Worm (Caenorhabditis elegans) whole organism, L1 larva: ENCODE data around the gene F15E6.6.

Experiments used
- C04F5.9 ChIP-seq: sonication (generic microtip); optimal IDR thresholded peaks from 2 replicates; lab custom pipeline; 2016; ENCODE audit warnings: missing genetic modification characterization, missing compliant biosample characterization
- C16A3.4 ChIP-seq: fragments of 150-350 bp; optimal IDR thresholded peaks from 2 replicates; lab custom pipeline; 2014; ENCODE audit warnings: missing biosample characterization, missing genetic modification characterization
- C34B4.2 ChIP-seq: sonication (generic microtip); optimal IDR thresholded peaks from 2 replicates; lab custom pipeline; 2017; ENCODE audit warnings: mild to moderate bottlenecking, missing genetic modification characterization, missing compliant biosample characterization
- F16B12.6 ChIP-seq: fragments of 150-350 bp; optimal IDR thresholded peaks from 2 replicates; lab custom pipeline; 2014; ENCODE audit warnings: missing biosample characterization, missing genetic modification characterization
- Y116A8C.19 ChIP-seq: sonication (generic microtip); optimal IDR thresholded peaks from 2 replicates; lab custom pipeline; 2016; ENCODE audit warnings: missing compliant biosample characterization, missing genetic modification characterization, borderline replicate concordance
- alr-1 ChIP-seq: fragments of 200-800 bp; sonication (Bioruptor generic); optimal IDR thresholded peaks from 2 replicates; lab custom pipeline; 2018; ENCODE audit warnings: borderline replicate concordance, mild to moderate bottlenecking, missing genetic modification characterization, missing compliant biosample characterization
- ama-1 ChIP-seq: fragments of 150-350 bp; optimal IDR thresholded peaks from 2 replicates; lab custom pipeline; 2014
- blmp-1 ChIP-seq: fragments of 150-350 bp; optimal IDR thresholded peaks from 2 replicates; lab custom pipeline; 2014; ENCODE audit warnings: missing biosample characterization, missing genetic modification characterization
- ces-1 ChIP-seq: fragments of 150-350 bp; optimal IDR thresholded peaks from 2 replicates; lab custom pipeline; 2014; ENCODE audit warnings: missing biosample characterization, missing genetic modification reagents, missing genetic modification characterization
- efl-1 ChIP-seq, 4 experiments: fragments of 150-350 bp; optimal IDR thresholded peaks in 3 of 4; peaks in 1 of 4; 1 replicate in 1 of 4; 2 replicates in 3 of 4; lab custom pipeline; 2014; ENCODE audit warnings: missing biosample characterization in 2 of 4, missing genetic modification characterization in 2 of 4, missing genetic modification reagents in 2 of 4
- egl-13 ChIP-seq: sonication (generic microtip); optimal IDR thresholded peaks from 2 replicates; lab custom pipeline; 2016; ENCODE audit warnings: missing genotype, missing genetic modification reagents, missing genetic modification characterization, missing compliant biosample characterization
- elt-3 ChIP-seq, 6 experiments: fragments of 150-350 bp in 1 of 6; sonication (generic microtip); optimal IDR thresholded peaks; 2 replicates each; lab custom pipeline; 2017 to 2018; ENCODE audit warnings: missing biosample characterization in 6 of 6, missing genetic modification characterization in 6 of 6, inconsistent platforms in 1 of 6
- fkh-10 ChIP-seq: sonication (generic microtip); optimal IDR thresholded peaks from 2 replicates; lab custom pipeline; 2017; ENCODE audit warnings: missing biosample characterization, missing genetic modification reagents, missing genetic modification characterization
- fkh-8 ChIP-seq: sonication (generic microtip); optimal IDR thresholded peaks from 2 replicates; lab custom pipeline; 2016; ENCODE audit warnings: mild to moderate bottlenecking, missing genetic modification characterization, missing compliant biosample characterization
- hlh-4 ChIP-seq: sonication (generic microtip); optimal IDR thresholded peaks from 2 replicates; lab custom pipeline; 2016; ENCODE audit warnings: mild to moderate bottlenecking, missing genetic modification characterization, missing compliant biosample characterization
- hpl-2 ChIP-seq: fragments of 150-350 bp; optimal IDR thresholded peaks from 2 replicates; lab custom pipeline; 2014; ENCODE audit warnings: missing biosample characterization, missing genetic modification reagents, missing genetic modification characterization
- irx-1 ChIP-seq: sonication (generic microtip); optimal IDR thresholded peaks from 2 replicates; lab custom pipeline; 2016; ENCODE audit warnings: missing genetic modification characterization, missing compliant biosample characterization
- isw-1 ChIP-seq: fragments of 200-800 bp; sonication (Bioruptor generic); IDR thresholded peaks from 2 replicates; pipeline ENCODE4 v1.3.6; 2022; ENCODE audit warnings: missing genetic modification characterization, missing compliant biosample characterization
- lin-13 ChIP-seq: fragments of 150-350 bp; optimal IDR thresholded peaks from 2 replicates; lab custom pipeline; 2014; ENCODE audit warnings: missing biosample characterization, missing genetic modification reagents, missing genetic modification characterization
- lin-15B ChIP-seq: fragments of 150-350 bp; sonication (generic microtip); optimal IDR thresholded peaks from 3 replicates; lab custom pipeline; 2014; ENCODE audit warnings: missing biosample characterization, missing genetic modification characterization
- lin-35 ChIP-seq, 2 experiments: fragments of 150-350 bp; optimal IDR thresholded peaks; 2 replicates each; lab custom pipeline; 2014; ENCODE audit warnings: missing biosample characterization in 2 of 2, missing genetic modification characterization in 2 of 2, missing genetic modification reagents in 2 of 2
- lsy-2 ChIP-seq, 2 experiments: fragments of 150-350 bp; optimal IDR thresholded peaks; 2 replicates each; lab custom pipeline; 2014; ENCODE audit warnings: missing biosample characterization in 2 of 2, missing genetic modification characterization in 2 of 2
- mab-9 ChIP-seq: fragments of 200-800 bp; sonication (Bioruptor generic); IDR thresholded peaks from 2 replicates; pipeline ENCODE4 v1.3.6; 2022; ENCODE audit warnings: missing genetic modification reagents, missing genetic modification characterization, missing compliant biosample characterization
- mdl-1 ChIP-seq, 2 experiments: fragments of 150-350 bp; optimal IDR thresholded peaks; 2 replicates each; lab custom pipeline; 2014 to 2017; ENCODE audit warnings: missing biosample characterization in 2 of 2, missing genetic modification characterization in 2 of 2, inconsistent platforms in 1 of 2
- nhr-19 ChIP-seq: fragments of 200-800 bp; sonication (Bioruptor generic); conservative IDR thresholded peaks from 2 replicates; pipeline ENCODE4 v1.3.6; 2022; ENCODE audit warnings: missing genetic modification characterization, missing compliant biosample characterization
- nhr-20 ChIP-seq: sonication (generic microtip); optimal IDR thresholded peaks from 2 replicates; lab custom pipeline; 2016; ENCODE audit warnings: mild to moderate bottlenecking, missing genetic modification characterization, missing compliant biosample characterization
- nhr-28 ChIP-seq: fragments of 150-350 bp; optimal IDR thresholded peaks from 2 replicates; lab custom pipeline; 2014; ENCODE audit warnings: missing biosample characterization, missing genetic modification characterization
- nhr-47 ChIP-seq: sonication (generic microtip); optimal IDR thresholded peaks from 2 replicates; lab custom pipeline; 2016; ENCODE audit warnings: mild to moderate bottlenecking, missing genetic modification characterization, moderate library complexity, missing compliant biosample characterization
- nhr-71 ChIP-seq: sonication (generic microtip); optimal IDR thresholded peaks from 2 replicates; lab custom pipeline; 2016; ENCODE audit warnings: mild to moderate bottlenecking, missing genetic modification characterization, moderate library complexity, missing compliant biosample characterization
- nhr-85 ChIP-seq: sonication (generic microtip); peaks from one replicate; lab custom pipeline; 2016; ENCODE audit warnings: missing genetic modification characterization, inconsistent platforms, missing compliant biosample characterization
- nhr-90 ChIP-seq: sonication (generic microtip); optimal IDR thresholded peaks from 2 replicates; lab custom pipeline; 2016; ENCODE audit warnings: mild to moderate bottlenecking, missing genetic modification characterization, missing compliant biosample characterization; ENCODE audit not compliant: poor library complexity
- pax-3 ChIP-seq: fragments of 200-800 bp; sonication (Bioruptor generic); optimal IDR thresholded peaks from 2 replicates; lab custom pipeline; 2018; ENCODE audit warnings: mild to moderate bottlenecking, missing genetic modification characterization, moderate library complexity, missing compliant biosample characterization
- sup-37 ChIP-seq: fragments of 200-800 bp; sonication (Bioruptor generic); optimal IDR thresholded peaks from 2 replicates; lab custom pipeline; 2018; ENCODE audit warnings: mild to moderate bottlenecking, missing genetic modification characterization, missing compliant biosample characterization
- tbx-2 ChIP-seq: sonication (generic microtip); optimal IDR thresholded peaks from 2 replicates; lab custom pipeline; 2016; ENCODE audit warnings: missing genetic modification characterization, missing compliant biosample characterization
- tlp-1 ChIP-seq: fragments of 150-350 bp; optimal IDR thresholded peaks from 2 replicates; lab custom pipeline; 2014; ENCODE audit warnings: missing biosample characterization, missing genetic modification characterization
- unc-130 ChIP-seq: fragments of 150-350 bp; optimal IDR thresholded peaks from 2 replicates; lab custom pipeline; 2017; ENCODE audit warnings: missing biosample characterization, missing genetic modification characterization, inconsistent platforms
- unc-30 ChIP-seq: sonication (generic microtip); optimal IDR thresholded peaks from 2 replicates; lab custom pipeline; 2017; ENCODE audit warnings: missing biosample characterization, missing genetic modification characterization
- unc-62 ChIP-seq: fragments of 150-350 bp; optimal IDR thresholded peaks from 2 replicates; lab custom pipeline; 2014; ENCODE audit warnings: missing biosample characterization, missing genetic modification reagents, missing genetic modification characterization
- vab-15 ChIP-seq: sonication (generic microtip); optimal IDR thresholded peaks from 2 replicates; lab custom pipeline; 2017; ENCODE audit warnings: missing genotype, mild to moderate bottlenecking, missing genetic modification characterization, missing compliant biosample characterization
- xbp-1 ChIP-seq: sonication (generic microtip); optimal IDR thresholded peaks from 2 replicates; lab custom pipeline; 2016; ENCODE audit warnings: missing genetic modification characterization, missing compliant biosample characterization
- zag-1 ChIP-seq: fragments of 150-350 bp; optimal IDR thresholded peaks from 2 replicates; lab custom pipeline; 2014; ENCODE audit warnings: missing biosample characterization, missing genetic modification characterization

Gene F15E6.6

ce11 chrIV:4301202-4301601 lies 17.3 kb upstream of the F15E6.6 start, which contains the start of gene lgc-22:
Gene lgc-22, plus strand, starts transcription at chrIV:4301306.
- TF ChIP-seq sup-37 (GFP tag; lab: Kevin White, UChicago) (no peak), unc-62 (GFP tag; lab: Kevin White, UChicago) (no peak), nhr-19 (GFP tag; lab: Robert Waterston, UW) (no peak), lin-15B (tag; lab: Kevin White, UChicago) (no peak), unc-30 (tag; lab: Kevin White, UChicago) (no peak), alr-1 (tag; lab: Kevin White, UChicago) (no peak), nhr-47 (tag; lab: Kevin White, UChicago) (no peak), irx-1 (tag; lab: Kevin White, UChicago) (no peak), C04F5.9 (tag; lab: Kevin White, UChicago) (no peak), pax-3 (tag; lab: Kevin White, UChicago) (no peak), blmp-1 (tag; lab: Kevin White, UChicago) (no peak), isw-1 (no peak)

ce11 chrIV:4299994-4300393 lies 16.1 kb upstream of the F15E6.6 start:
- TF ChIP-seq efl-1 (optimal IDR thresholded peaks at IDR 0.05; lab: Kevin White, UChicago): no peak
- TF ChIP-seq efl-1 (GFP tag; optimal IDR thresholded peaks at IDR 0.05 in 1 of 2; lab: Kevin White, UChicago): peak in 1 of 2 experiments; percentile 30
- TF ChIP-seq C34B4.2: no peak
- TF ChIP-seq blmp-1 (tag; lab: Kevin White, UChicago): peak; percentile 40

ce11 chrIV:4298983-4299382 lies 15.1 kb upstream of the F15E6.6 start, which contains the start of gene F15E6.9:
Gene F15E6.9, minus strand, starts transcription at chrIV:4299083.
- TF ChIP-seq ces-1 (GFP tag; lab: Kevin White, UChicago): no peak
- TF ChIP-seq tlp-1 (tag; lab: Kevin White, UChicago): no peak

- TF ChIP-seq nhr-28 (tag; lab: Kevin White, UChicago): no peak
- TF ChIP-seq nhr-90 (tag; lab: Kevin White, UChicago): peak; percentile 24
- TF ChIP-seq unc-130 (tag; lab: Kevin White, UChicago): peak; percentile 39
- no peak for TF ChIP-seq ces-1 (GFP tag; lab: Kevin White, UChicago)
- peak; percentile 12 for TF ChIP-seq C16A3.4 (tag; lab: Kevin White, UChicago)
- peak in 1 of 2 experiments; percentile 42 for TF ChIP-seq lsy-2 (tag; optimal IDR thresholded peaks at IDR 0.05; lab: Kevin White, UChicago)
- TF ChIP-seq hpl-2: no peak
- peak in 1 of 2 experiments; percentile 66 for TF ChIP-seq mdl-1 (tag; optimal IDR thresholded peaks at IDR 0.05; lab: Kevin White, UChicago)
- no peak for TF ChIP-seq ama-1 (lab: Kevin White, UChicago)
- peak; percentile 40 for TF ChIP-seq nhr-19 (GFP tag; lab: Robert Waterston, UW)
- TF ChIP-seq elt-3 (tag; optimal IDR thresholded peaks at IDR 0.05; lab: Kevin White, UChicago): peak in 4 of 6 experiments; percentile 57 to 97 (median 70)
- no peak for TF ChIP-seq mab-9 (GFP tag; lab: Robert Waterston, UW)
- no peak for TF ChIP-seq C34B4.2
- TF ChIP-seq blmp-1 (tag; lab: Kevin White, UChicago): peak; percentile 84
- no peak for TF ChIP-seq zag-1 (tag; lab: Kevin White, UChicago)
- TF ChIP-seq tbx-2: peak; percentile 46
- no peak for TF ChIP-seq F16B12.6 (tag; lab: Kevin White, UChicago)
- no peak for TF ChIP-seq tlp-1 (tag; lab: Kevin White, UChicago)
- TF ChIP-seq fkh-10: no peak
- TF ChIP-seq egl-13 (tag; lab: Kevin White, UChicago): no peak
- peak; percentile 79 for TF ChIP-seq nhr-20 (tag; lab: Kevin White, UChicago)
- no peak for TF ChIP-seq fkh-8
- TF ChIP-seq lin-13 (GFP tag; lab: Kevin White, UChicago): no peak
- no peak for TF ChIP-seq vab-15 (tag; lab: Kevin White, UChicago)
- no peak for TF ChIP-seq sup-37 (GFP tag; lab: Kevin White, UChicago)
- TF ChIP-seq lin-35 (GFP tag; optimal IDR thresholded peaks at IDR 0.05; lab: Kevin White, UChicago): peak in 1 of 2 experiments; percentile 60
- peak; percentile 32 for TF ChIP-seq xbp-1 (tag; lab: Kevin White, UChicago)
- TF ChIP-seq nhr-71: peak; percentile 70
- TF ChIP-seq isw-1: no peak
- no peak for TF ChIP-seq hlh-4 (tag; lab: Kevin White, UChicago)
- TF ChIP-seq Y116A8C.19 (tag; lab: Kevin White, UChicago): no peak
- TF ChIP-seq nhr-85 (tag; lab: Kevin White, UChicago): peak; percentile 94
These were observed 10.6 kb upstream of the F15E6.6 start, which contains the start of gene F15E6.3 for ce11 chrIV:4294552-4294951. Gene F15E6.3, plus strand, starts transcription at chrIV:4294895.
